Worm (Caenorhabditis elegans): ENCODE measurements around the gene clec-1.

- TF ChIP-seq unc-62 (GFP tag; optimal IDR thresholded peaks at IDR 0.05) (no peak), nhr-28 (tag; optimal IDR thresholded peaks at IDR 0.05) (no peak), lin-15B (tag; optimal IDR thresholded peaks at IDR 0.05) (no peak), pqm-1 (tag; optimal IDR thresholded peaks at IDR 0.05) (no peak)
These were observed 22.0 kb upstream of the clec-1 start for ce11 chrV:5677947-5678346.

All from whole organism, L3 larva.